Fruit fly (Drosophila melanogaster): Measurements from ENCODE around the gene RhoGEF3.
A peak's percentile ranks its signal among the peaks of the same experiment; 100 is the strongest.

The RhoGEF3 gene

dm6 chr3L:329153-329698, 52.0 kb downstream of the RhoGEF3 start (continued):
- TF ChIP-seq tin (GFP tag; optimal IDR thresholded peaks at IDR 0.05) (no peak), phol (tag; optimal IDR thresholded peaks at IDR 0.05) (peak; percentile 41), CG2199 (GFP tag; IDR thresholded peaks at IDR 0.05) (no peak), Hmr (GFP tag; optimal IDR thresholded peaks at IDR 0.05) (peak; percentile 37), CG9797 (GFP tag; optimal IDR thresholded peaks at IDR 0.05) (peak; percentile 18), ci (GFP tag; IDR thresholded peaks at IDR 0.05) (peak; percentile 31; the same call in 1 of the 3 replicates), pzg (GFP tag; optimal IDR thresholded peaks at IDR 0.05) (peak; percentile 39), oc (tag; optimal IDR thresholded peaks at IDR 0.05) (no peak), CG1603 (tag; optimal IDR thresholded peaks at IDR 0.05) (peak; percentile 36), Dref (GFP tag; IDR thresholded peaks at IDR 0.05) (peak; percentile 71), Med (GFP tag) (peak; percentile 86), Dip2 (GFP tag; IDR thresholded peaks at IDR 0.05) (no peak), Meics (GFP tag; optimal IDR thresholded peaks at IDR 0.05) (peak; percentile 58), CG34224 (GFP tag; IDR thresholded peaks at IDR 0.05; ENCODE audit: partially characterized antibody) (peak; percentile 40; the same call in 1 of the 3 replicates), sug (tag; optimal IDR thresholded peaks at IDR 0.05) (peak; percentile 25), Stat92E (GFP tag; optimal IDR thresholded peaks at IDR 0.05) (no peak), CG6791 (GFP tag; IDR thresholded peaks at IDR 0.05; ENCODE audit: partially characterized antibody) (peak; percentile 35; the same call in 1 of the 3 replicates), Myb (GFP tag; optimal IDR thresholded peaks at IDR 0.05) (peak; percentile 30), sna (GFP tag; IDR thresholded peaks at IDR 0.05; ENCODE audit: partially characterized antibody) (0 out of 2 replicates have a peak, but pooled peaks have one; percentile 42), CG12659 (GFP tag; optimal IDR thresholded peaks at IDR 0.05) (peak; percentile 49), CG10147 (GFP tag; optimal IDR thresholded peaks at IDR 0.05) (peak; percentile 22), CG15011 (GFP tag; optimal IDR thresholded peaks at IDR 0.05) (no peak), ftz-f1 (GFP tag; optimal IDR thresholded peaks at IDR 0.05) (peak; percentile 33), CG3838 (GFP tag; optimal IDR thresholded peaks at IDR 0.05) (no peak), CG14860 (GFP tag; IDR thresholded peaks at IDR 0.05; ENCODE audit: partially characterized antibody) (peak; percentile 48; the same call in 2 of the 3 replicates), bbx (GFP tag; IDR thresholded peaks at IDR 0.05; ENCODE audit: partially characterized antibody) (0 out of 2 replicates have a peak, but pooled peaks have one; percentile 26), grau (tag; optimal IDR thresholded peaks at IDR 0.05) (peak; percentile 0), Fer1 (GFP tag; optimal IDR thresholded peaks at IDR 0.05) (peak; percentile 52), Sin3A (optimal IDR thresholded peaks at IDR 0.05) (peak; percentile 3)

dm6 chr3L:331842-332802, 54.9 kb downstream of the RhoGEF3 start, which contains the start of gene mthl9:
mthl9 (minus strand) TSS chr3L:332309.
- TF ChIP-seq sna (GFP tag; IDR thresholded peaks at IDR 0.05; ENCODE audit: partially characterized antibody) (0 out of 2 replicates have a peak, but pooled peaks have one; percentile 35), crp (GFP tag; optimal IDR thresholded peaks at IDR 0.05) (peak in 1 of 2 experiments; percentile 35), hbn (GFP tag; IDR thresholded peaks at IDR 0.05; ENCODE audit: partially characterized antibody) (peak; percentile 49; the same call in 1 of the 2 replicates), pzg (GFP tag; optimal IDR thresholded peaks at IDR 0.05) (peak; percentile 9), CG2202 (tag; optimal IDR thresholded peaks at IDR 0.05) (no peak), CG4820 (GFP tag; optimal IDR thresholded peaks at IDR 0.05) (no peak), CG6765 (GFP tag; optimal IDR thresholded peaks at IDR 0.05) (peak; percentile 45), CG33557 (GFP tag; optimal IDR thresholded peaks at IDR 0.05) (no peak), sob (GFP tag; IDR thresholded peaks at IDR 0.05) (no peak; the same call in 1 of the 2 replicates), Eip74EF (GFP tag; optimal IDR thresholded peaks at IDR 0.05) (peak in 1 of 2 experiments; percentile 15), CG11560 (tag; IDR thresholded peaks at IDR 0.05) (no peak), Scr (GFP tag; IDR thresholded peaks at IDR 0.05; ENCODE audit: partially characterized antibody) (0 out of 2 replicates have a peak, but pooled peaks have one; percentile 24), cwo (GFP tag; optimal IDR thresholded peaks at IDR 0.05) (peak; percentile 60), CG1647 (GFP tag; optimal IDR thresholded peaks at IDR 0.05) (no peak), CG5180 (GFP tag; optimal IDR thresholded peaks at IDR 0.05) (peak; percentile 16), CG17912 (GFP tag; optimal IDR thresholded peaks at IDR 0.05) (no peak), vnd (GFP tag; IDR thresholded peaks at IDR 0.05; ENCODE audit: partially characterized antibody) (0 out of 3 replicates have a peak, but pooled peaks have one; percentile 26)

Data from whole organism, embryonic.